Worm (Caenorhabditis elegans): ENCODE results near the gene nspa-2.

ce11 chrV:14868181-14868580 is 22.7 kb upstream of the nspa-2 start, which contains the start of gene gcy-14:
- TF ChIP-seq ztf-4 (tag; optimal IDR thresholded peaks at IDR 0.05) (no peak), jun-1 (tag; optimal IDR thresholded peaks at IDR 0.05) (no peak), nhr-11 (tag; optimal IDR thresholded peaks at IDR 0.05) (no peak), pqm-1 (tag; optimal IDR thresholded peaks at IDR 0.05) (no peak), snpc-4 (tag; optimal IDR thresholded peaks at IDR 0.05) (no peak)

Data from whole organism, L1 larva.